Fruit fly (Drosophila melanogaster) whole organism, embryonic: Measurements from ENCODE around the gene CG16957.
A peak's percentile ranks its signal among the peaks of the same experiment; 100 is the strongest.

ENCODE experiments used
- B-H2 ChIP-seq: fragments of 200-800 bp; sonication (Bioruptor generic); optimal IDR thresholded peaks from 2 replicates; lab custom pipeline; 2018; ENCODE audit warnings: missing biosample characterization, mild to moderate bottlenecking, missing genetic modification characterization
- BtbVII ChIP-seq: fragments of 200-800 bp; sonication (Bioruptor generic); optimal IDR thresholded peaks from 3 replicates; lab custom pipeline; 2017; ENCODE audit warnings: missing biosample characterization, mild to moderate bottlenecking, missing genetic modification characterization
- CG12769 ChIP-seq: fragments of 200-800 bp; sonication (Bioruptor generic); optimal IDR thresholded peaks from 2 replicates; lab custom pipeline; 2019; ENCODE audit warnings: missing biosample characterization, mild to moderate bottlenecking, missing genetic modification characterization, moderate library complexity
- CG13296 ChIP-seq: fragments of 200-800 bp; sonication (Bioruptor generic); optimal IDR thresholded peaks from 3 replicates; lab custom pipeline; 2018; ENCODE audit warnings: missing biosample characterization, mild to moderate bottlenecking, missing genetic modification characterization
- CG13775 ChIP-seq: fragments of 200-800 bp; sonication (Bioruptor generic); optimal IDR thresholded peaks from 3 replicates; lab custom pipeline; 2017; ENCODE audit warnings: missing biosample characterization, mild to moderate bottlenecking, missing genetic modification characterization
- CG1529 ChIP-seq: fragments of 200-800 bp; sonication (Bioruptor generic); optimal IDR thresholded peaks from 3 replicates; lab custom pipeline; 2018; ENCODE audit warnings: missing biosample characterization, missing genetic modification characterization
- CG15479 ChIP-seq: fragments of 200-800 bp; sonication (Bioruptor generic); optimal IDR thresholded peaks from 3 replicates; lab custom pipeline; 2019; ENCODE audit warnings: missing biosample characterization, mild to moderate bottlenecking, missing genetic modification characterization, moderate library complexity
- CG17385 ChIP-seq: fragments of 200-800 bp; sonication (Bioruptor generic); optimal IDR thresholded peaks from 3 replicates; lab custom pipeline; 2018; ENCODE audit warnings: missing biosample characterization, mild to moderate bottlenecking, missing genetic modification characterization
- CG2120 ChIP-seq: fragments of 200-800 bp; sonication (Bioruptor generic); optimal IDR thresholded peaks from 3 replicates; lab custom pipeline; 2016; ENCODE audit warnings: missing biosample characterization, missing genetic modification characterization
- CG33213 ChIP-seq: fragments of 200-800 bp; sonication (Bioruptor generic); optimal IDR thresholded peaks from 3 replicates; lab custom pipeline; 2016; ENCODE audit warnings: missing biosample characterization, missing genetic modification characterization
- CG34376 ChIP-seq: fragments of 200-800 bp; sonication (Bioruptor generic); optimal IDR thresholded peaks from 2 replicates; lab custom pipeline; 2018; ENCODE audit warnings: missing biosample characterization, mild to moderate bottlenecking, missing genetic modification characterization
- CG34422 ChIP-seq: fragments of 200-800 bp; sonication (Bioruptor generic); IDR thresholded peaks from 3 replicates; pipeline ENCODE4 v1.3.6; 2022; ENCODE audit warnings: missing biosample characterization, missing genetic modification characterization
- CG4617 ChIP-seq: fragments of 200-800 bp; sonication (Bioruptor generic); optimal IDR thresholded peaks from 3 replicates; lab custom pipeline; 2016; ENCODE audit warnings: missing biosample characterization, missing genetic modification characterization, borderline replicate concordance
- CG6791 ChIP-seq: fragments of 200-800 bp; sonication (Bioruptor generic); IDR thresholded peaks from 3 replicates; pipeline ENCODE4 v1.3.6; 2022; ENCODE audit warnings: missing biosample characterization, missing genetic modification characterization; ENCODE audit not compliant: partially characterized antibody
- CG8388 ChIP-seq: fragments of 200-800 bp; sonication (Bioruptor generic); optimal IDR thresholded peaks from 2 replicates; lab custom pipeline; 2019; ENCODE audit warnings: missing biosample characterization, mild to moderate bottlenecking, missing genetic modification characterization, moderate library complexity
- CG9727 ChIP-seq: fragments of 200-800 bp; sonication (Bioruptor generic); optimal IDR thresholded peaks from 3 replicates; lab custom pipeline; 2017; ENCODE audit warnings: missing biosample characterization, mild to moderate bottlenecking, missing genetic modification characterization
- Dip3 ChIP-seq: fragments of 200-800 bp; sonication (Bioruptor generic); optimal IDR thresholded peaks from 3 replicates; lab custom pipeline; 2016; ENCODE audit warnings: missing biosample characterization, missing genetic modification characterization
- Drgx ChIP-seq: fragments of 200-800 bp; sonication (Bioruptor generic); IDR thresholded peaks from 2 replicates; pipeline ENCODE4 v1.3.6; 2022; ENCODE audit warnings: missing biosample characterization, missing genetic modification characterization
- Fer1 ChIP-seq: fragments of 200-800 bp; sonication (Bioruptor generic); optimal IDR thresholded peaks from 2 replicates; lab custom pipeline; 2017; ENCODE audit warnings: missing biosample characterization, mild to moderate bottlenecking, missing genetic modification characterization
- GATAe ChIP-seq: fragments of 200-800 bp; sonication (Bioruptor generic); conservative IDR thresholded peaks from 2 replicates; pipeline ENCODE4 v1.3.6; 2022; ENCODE audit warnings: missing biosample characterization, missing genetic modification characterization
- Hr78 ChIP-seq, 2 experiments: fragments of 200-800 bp in 1 of 2; fragments of >200 bp in 1 of 2; sonication (Bioruptor generic) in 1 of 2; optimal IDR thresholded peaks; 2 replicates each; lab custom pipeline; 2017 to 2019; ENCODE audit warnings: missing biosample characterization in 2 of 2, missing genetic modification characterization in 2 of 2, mild to moderate bottlenecking in 1 of 2, moderate library complexity in 1 of 2
- Max ChIP-seq: fragments of 200-800 bp; sonication (Bioruptor generic); optimal IDR thresholded peaks from 2 replicates; lab custom pipeline; 2016; ENCODE audit warnings: missing biosample characterization, mild to moderate bottlenecking, missing genetic modification characterization
- PHDP ChIP-seq: fragments of 200-800 bp; sonication (Bioruptor generic); optimal IDR thresholded peaks from 3 replicates; lab custom pipeline; 2018; ENCODE audit warnings: missing biosample characterization, mild to moderate bottlenecking, missing genetic modification characterization, moderate library complexity
- Pdp1 ChIP-seq, 2 experiments: fragments of 200-800 bp; sonication (Bioruptor generic); optimal IDR thresholded peaks; 3 replicates each; lab custom pipeline; 2016; ENCODE audit warnings: missing biosample characterization in 2 of 2, missing genetic modification characterization in 2 of 2, mild to moderate bottlenecking in 1 of 2, moderate library complexity in 1 of 2
- Rfx ChIP-seq: fragments of 200-800 bp; sonication (Bioruptor generic); IDR thresholded peaks from 2 replicates; pipeline ENCODE4 v1.3.6; 2022; ENCODE audit warnings: missing biosample characterization, missing genetic modification characterization
- Sox102F ChIP-seq: fragments of 200-800 bp; sonication (Bioruptor generic); optimal IDR thresholded peaks from 2 replicates; lab custom pipeline; 2018; ENCODE audit warnings: missing biosample characterization, mild to moderate bottlenecking, missing genetic modification characterization, moderate library complexity
- ap ChIP-seq: fragments of 200-800 bp; sonication (Bioruptor generic); IDR thresholded peaks from 2 replicates; pipeline ENCODE4 v1.3.6; 2022; ENCODE audit warnings: missing biosample characterization, missing genetic modification characterization
- cwo ChIP-seq: fragments of 200-800 bp; sonication (Bioruptor generic); optimal IDR thresholded peaks from 3 replicates; lab custom pipeline; 2017; ENCODE audit warnings: missing biosample characterization, missing genetic modification characterization, mild to moderate bottlenecking, moderate library complexity, missing genetic modification reagents
- exex ChIP-seq: fragments of 200-800 bp; sonication (Bioruptor generic); optimal IDR thresholded peaks from 4 replicates; lab custom pipeline; 2018; ENCODE audit warnings: missing biosample characterization, mild to moderate bottlenecking, missing genetic modification characterization, moderate library complexity
- grn ChIP-seq: fragments of 200-800 bp; sonication (Bioruptor generic); optimal IDR thresholded peaks from 3 replicates; lab custom pipeline; 2017; ENCODE audit warnings: missing biosample characterization, missing genetic modification characterization
- gt ChIP-seq: fragments of 200-800 bp; sonication (Bioruptor generic); IDR thresholded peaks from 2 replicates; pipeline ENCODE4 v1.3.6; 2022; ENCODE audit warnings: missing biosample characterization, missing genetic modification characterization
- ken ChIP-seq: fragments of 200-800 bp; sonication (Bioruptor generic); IDR thresholded peaks from 3 replicates; pipeline ENCODE4 v1.3.6; 2022; ENCODE audit warnings: missing biosample characterization, missing genetic modification characterization
- lab ChIP-seq: fragments of 200-800 bp; sonication (Bioruptor generic); optimal IDR thresholded peaks from 3 replicates; lab custom pipeline; 2017; ENCODE audit warnings: missing biosample characterization, missing genetic modification characterization, mild to moderate bottlenecking, moderate library complexity, missing genetic modification reagents
- mirr ChIP-seq: fragments of 200-800 bp; sonication (Bioruptor generic); optimal IDR thresholded peaks from 3 replicates; lab custom pipeline; 2018; ENCODE audit warnings: missing biosample characterization, mild to moderate bottlenecking, missing genetic modification characterization
- nerfin-2 ChIP-seq: fragments of 200-800 bp; sonication (Bioruptor generic); IDR thresholded peaks from 2 replicates; pipeline ENCODE4 v1.3.6; 2022; ENCODE audit warnings: missing biosample characterization, missing genetic modification characterization; ENCODE audit not compliant: partially characterized antibody
- org-1 ChIP-seq: fragments of 200-800 bp; sonication (Bioruptor generic); optimal IDR thresholded peaks from 2 replicates; lab custom pipeline; 2017; ENCODE audit warnings: missing biosample characterization, missing genetic modification characterization
- sd ChIP-seq: fragments of 200-800 bp; sonication (Bioruptor generic); optimal IDR thresholded peaks from 3 replicates; lab custom pipeline; 2018; ENCODE audit warnings: missing biosample characterization, mild to moderate bottlenecking, missing genetic modification characterization, moderate library complexity
- sens ChIP-seq: fragments of 200-800 bp; sonication (Bioruptor generic); peaks from one replicate; lab custom pipeline; 2016; ENCODE audit warnings: missing biosample characterization, missing genetic modification characterization
- sug ChIP-seq: fragments of 200-800 bp; optimal IDR thresholded peaks from 2 replicates; lab custom pipeline; 2019; ENCODE audit warnings: missing biosample characterization, mild to moderate bottlenecking, missing genetic modification characterization, moderate library complexity
- tap ChIP-seq: fragments of 200-800 bp; optimal IDR thresholded peaks from 3 replicates; lab custom pipeline; 2019; ENCODE audit warnings: missing biosample characterization, mild to moderate bottlenecking, missing genetic modification characterization, moderate library complexity

Gene CG16957

DNA sequence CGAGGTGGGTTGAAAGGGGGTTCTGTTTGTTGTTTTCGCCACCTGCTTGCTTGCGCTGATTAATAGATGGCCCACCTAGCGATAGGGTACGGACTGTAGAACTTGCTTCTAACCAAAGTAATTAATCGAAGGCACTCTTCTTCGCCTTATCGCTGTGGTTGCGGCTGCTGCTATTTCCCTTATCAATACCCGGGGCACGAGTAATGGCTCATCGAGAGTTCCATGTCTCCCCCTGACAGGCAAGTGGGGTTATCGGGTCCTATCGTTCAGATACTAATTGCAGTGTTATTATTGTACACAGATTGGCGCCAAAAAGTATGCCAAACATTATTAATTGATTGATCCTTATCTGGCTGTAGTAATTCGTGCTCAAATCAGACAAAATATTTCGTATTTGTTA lies 40.8 kb upstream of the CG16957 start (continued):
- TF ChIP-seq CG1529 (GFP tag; lab: Kevin White, UChicago): no peak
- no peak for TF ChIP-seq B-H2
- TF ChIP-seq CG34422: no peak
- no peak for TF ChIP-seq CG12769
- TF ChIP-seq exex (tag; lab: Kevin White, UChicago): peak; percentile 99
- TF ChIP-seq CG33213: no peak
- TF ChIP-seq GATAe (GFP tag; lab: Robert Waterston, UW): peak; percentile 74
- TF ChIP-seq sd (tag; lab: Kevin White, UChicago): peak; percentile 55
- peak; percentile 91 for TF ChIP-seq mirr
- peak; percentile 43 for TF ChIP-seq lab (GFP tag; lab: Kevin White, UChicago)
- TF ChIP-seq, all 482 proteins: peak for 17

DNA sequence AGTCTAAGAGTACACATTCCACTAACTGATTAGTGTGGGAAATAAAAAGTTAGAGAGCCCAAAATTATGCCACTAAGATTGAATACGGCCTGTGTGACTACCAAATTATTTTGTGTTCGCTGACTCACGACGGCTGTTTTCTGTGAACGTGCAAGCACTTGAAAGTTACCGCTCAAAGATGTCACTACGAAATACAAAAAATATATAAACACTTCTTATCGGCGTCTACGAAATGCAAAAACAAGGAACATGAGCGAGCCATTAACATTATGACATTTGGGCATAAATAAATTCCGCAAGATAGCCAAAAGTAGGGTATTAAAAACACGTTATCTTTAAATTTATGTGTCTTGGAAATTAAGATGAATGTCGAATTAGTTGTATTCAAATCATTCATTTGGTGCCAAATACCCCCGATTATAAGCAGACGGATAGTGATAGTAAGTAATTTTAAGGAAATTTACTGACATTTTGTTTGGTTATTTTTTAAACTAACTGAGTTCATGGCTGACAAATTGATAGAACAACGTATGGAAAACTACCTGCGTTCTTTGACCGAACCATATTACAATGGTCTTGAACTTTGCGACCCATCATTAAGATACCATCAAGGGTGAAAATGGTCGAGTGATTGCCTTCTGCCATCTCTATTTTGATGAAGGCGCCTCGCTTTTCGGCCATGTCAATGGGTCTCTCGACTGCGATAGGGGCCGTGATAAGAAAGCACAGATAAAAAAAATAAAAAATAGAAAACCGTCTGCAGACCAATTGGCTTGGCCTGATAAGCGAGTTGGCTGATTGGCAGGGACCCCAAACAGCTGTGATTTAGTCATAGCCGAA lies 39.0 kb upstream of the CG16957 start, which contains the start of gene Tehao:
Tehao (plus strand) TSS at position 828 of the 840 bp plus-strand sequence.
- no peak for TF ChIP-seq CG15479 (GFP tag; lab: Kevin White, UChicago)
- no peak for TF ChIP-seq Sox102F (GFP tag; lab: Kevin White, UChicago)
- no peak for TF ChIP-seq Fer1 (GFP tag; lab: Kevin White, UChicago)
- TF ChIP-seq GATAe (GFP tag; lab: Robert Waterston, UW): peak; percentile 46
- peak; percentile 34 for TF ChIP-seq sens (GFP tag; lab: Kevin White, UChicago)
- TF ChIP-seq ap (GFP tag; lab: Robert Waterston, UW): no peak
- TF ChIP-seq CG34376 (GFP tag; lab: Kevin White, UChicago): peak; percentile 76
- peak; percentile 42 for TF ChIP-seq lab (GFP tag; lab: Kevin White, UChicago)
- TF ChIP-seq CG2120 (GFP tag; lab: Kevin White, UChicago): peak; percentile 20
- TF ChIP-seq Dip3 (GFP tag; lab: Kevin White, UChicago): peak; percentile 9
- peak; percentile 70 for TF ChIP-seq exex (tag; lab: Kevin White, UChicago)
- TF ChIP-seq Pdp1 (GFP tag; optimal IDR thresholded peaks at IDR 0.05; lab: Kevin White, UChicago): no peak
- TF ChIP-seq Hr78 (GFP tag; optimal IDR thresholded peaks at IDR 0.05; lab: Kevin White, UChicago): peak in 1 of 2 experiments; percentile 78
- no peak for TF ChIP-seq nerfin-2 (GFP tag; lab: Robert Waterston, UW)
- no peak for TF ChIP-seq CG17385 (GFP tag; lab: Kevin White, UChicago)
- peak; percentile 81 for TF ChIP-seq sug (tag; lab: Kevin White, UChicago)
- peak; percentile 74 for TF ChIP-seq grn (GFP tag; lab: Kevin White, UChicago)
- peak; percentile 78 for TF ChIP-seq cwo (GFP tag; lab: Kevin White, UChicago)
- TF ChIP-seq Rfx (GFP tag; lab: Robert Waterston, UW): no peak

DNA sequence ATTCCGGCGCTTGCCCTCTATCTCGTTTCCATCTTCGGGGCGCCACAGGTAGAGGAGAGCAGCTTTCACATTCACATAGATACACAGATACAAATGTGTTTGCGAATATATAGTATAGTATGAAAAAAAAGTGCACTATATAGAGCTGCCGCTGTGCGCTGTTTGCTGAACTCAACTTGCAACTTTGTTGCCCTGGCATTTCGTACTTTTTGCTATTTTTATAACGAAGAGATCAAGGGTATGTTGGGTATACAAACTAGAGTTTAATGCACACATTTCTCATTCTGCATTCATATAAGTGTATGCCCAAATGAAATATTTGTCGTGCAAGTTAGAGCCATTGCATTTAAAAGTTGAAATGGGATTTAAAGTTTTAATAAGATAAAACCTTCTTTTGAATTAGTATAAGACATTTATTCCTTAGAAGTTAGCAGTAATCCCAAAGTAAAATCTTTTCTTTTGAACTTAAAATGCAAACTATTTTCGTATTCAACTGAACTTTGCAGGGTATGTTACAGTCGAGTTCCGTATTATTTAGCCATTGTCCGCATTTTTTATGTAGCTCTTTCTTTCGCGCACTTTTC lies 35.0 kb upstream of the CG16957 start:
- TF ChIP-seq CG13775 (no peak), Drgx (peak; percentile 30; the same call in 1 of the 2 replicates)

- TF ChIP-seq tap (tag; lab: Kevin White, UChicago): peak; percentile 30
- peak; percentile 13 for TF ChIP-seq CG8388 (GFP tag; lab: Kevin White, UChicago)
- no peak for TF ChIP-seq Max (GFP tag; lab: Kevin White, UChicago)
- TF ChIP-seq BtbVII (GFP tag; lab: Kevin White, UChicago): peak; percentile 81
- no peak for TF ChIP-seq ken (GFP tag; lab: Robert Waterston, UW)
- TF ChIP-seq CG9727 (GFP tag; lab: Kevin White, UChicago): peak; percentile 56
- no peak for TF ChIP-seq CG4617 (GFP tag; lab: Kevin White, UChicago)
- no peak for TF ChIP-seq CG6791 (GFP tag; lab: Robert Waterston, UW)
- peak; percentile 90 for TF ChIP-seq CG13296 (GFP tag; lab: Kevin White, UChicago)
- peak; percentile 92 for TF ChIP-seq Fer1 (GFP tag; lab: Kevin White, UChicago)
- peak; percentile 68 for TF ChIP-seq org-1
- peak; percentile 66 for TF ChIP-seq PHDP (tag; lab: Kevin White, UChicago)
- TF ChIP-seq CG13775: peak; percentile 56
- TF ChIP-seq gt (GFP tag; lab: Robert Waterston, UW): no peak
Measured at dm6 chr2L:13414525-13415481, 18.8 kb upstream of the CG16957 start, which contains the start of the genes CG16956, CG42784 and CG43850. CG16956 (minus strand) TSS chr2L:13414575. CG42784 (plus strand) TSS chr2L:13415431. CG43850 (plus strand) TSS chr2L:13415431.
